Worm (Caenorhabditis elegans) whole organism, L1 larva: ENCODE data around the gene T26G10.4.

ENCODE experiments used
- C04F5.9 ChIP-seq: sonication (generic microtip); optimal IDR thresholded peaks from 2 replicates; lab custom pipeline; 2016; ENCODE audit warnings: missing genetic modification characterization, missing compliant biosample characterization
- C16A3.4 ChIP-seq: fragments of 150-350 bp; optimal IDR thresholded peaks from 2 replicates; lab custom pipeline; 2014; ENCODE audit warnings: missing biosample characterization, missing genetic modification characterization
- C34B4.2 ChIP-seq: sonication (generic microtip); optimal IDR thresholded peaks from 2 replicates; lab custom pipeline; 2017; ENCODE audit warnings: mild to moderate bottlenecking, missing genetic modification characterization, missing compliant biosample characterization
- F16B12.6 ChIP-seq: fragments of 150-350 bp; optimal IDR thresholded peaks from 2 replicates; lab custom pipeline; 2014; ENCODE audit warnings: missing biosample characterization, missing genetic modification characterization
- aha-1 ChIP-seq: fragments of 150-350 bp; optimal IDR thresholded peaks from 2 replicates; lab custom pipeline; 2014; ENCODE audit warnings: missing biosample characterization, missing genetic modification characterization
- alr-1 ChIP-seq: fragments of 200-800 bp; sonication (Bioruptor generic); optimal IDR thresholded peaks from 2 replicates; lab custom pipeline; 2018; ENCODE audit warnings: borderline replicate concordance, mild to moderate bottlenecking, missing genetic modification characterization, missing compliant biosample characterization
- aly-2 ChIP-seq: fragments of 150-350 bp; optimal IDR thresholded peaks from 2 replicates; lab custom pipeline; 2014; ENCODE audit warnings: missing biosample characterization, missing genetic modification characterization
- blmp-1 ChIP-seq: fragments of 150-350 bp; optimal IDR thresholded peaks from 2 replicates; lab custom pipeline; 2014; ENCODE audit warnings: missing biosample characterization, missing genetic modification characterization
- ceh-8 ChIP-seq: fragments of 200-800 bp; sonication (Bioruptor generic); optimal IDR thresholded peaks from 2 replicates; lab custom pipeline; 2018; ENCODE audit warnings: mild to moderate bottlenecking, missing genetic modification characterization, moderate library complexity, missing compliant biosample characterization
- ceh-90 ChIP-seq: sonication (generic microtip); optimal IDR thresholded peaks from 2 replicates; lab custom pipeline; 2016; ENCODE audit warnings: missing genetic modification characterization, missing compliant biosample characterization
- ces-1 ChIP-seq: fragments of 150-350 bp; optimal IDR thresholded peaks from 2 replicates; lab custom pipeline; 2014; ENCODE audit warnings: missing biosample characterization, missing genetic modification reagents, missing genetic modification characterization
- dsc-1 ChIP-seq: sonication (generic microtip); optimal IDR thresholded peaks from 2 replicates; lab custom pipeline; 2016; ENCODE audit warnings: mild to moderate bottlenecking, missing genetic modification characterization, missing compliant biosample characterization
- egl-27 ChIP-seq, 2 experiments: fragments of 150-350 bp in 1 of 2; sonication (generic microtip); optimal IDR thresholded peaks; 3 replicates each; lab custom pipeline; 2017 to 2018; ENCODE audit warnings: missing biosample characterization in 2 of 2, missing genetic modification characterization in 2 of 2, missing genetic modification reagents in 2 of 2
- elt-2 ChIP-seq: sonication (generic microtip); optimal IDR thresholded peaks from 2 replicates; lab custom pipeline; 2016; ENCODE audit warnings: missing genetic modification characterization, mild to moderate bottlenecking, inconsistent platforms, missing compliant biosample characterization, missing genetic modification reagents
- elt-3 ChIP-seq, 6 experiments: fragments of 150-350 bp in 1 of 6; sonication (generic microtip); optimal IDR thresholded peaks; 2 replicates each; lab custom pipeline; 2017 to 2018; ENCODE audit warnings: missing biosample characterization in 6 of 6, missing genetic modification characterization in 6 of 6, inconsistent platforms in 1 of 6
- fkh-10 ChIP-seq: sonication (generic microtip); optimal IDR thresholded peaks from 2 replicates; lab custom pipeline; 2017; ENCODE audit warnings: missing biosample characterization, missing genetic modification reagents, missing genetic modification characterization
- fkh-4 ChIP-seq: sonication (generic microtip); optimal IDR thresholded peaks from 2 replicates; lab custom pipeline; 2016; ENCODE audit warnings: missing compliant biosample characterization, missing genetic modification characterization, borderline replicate concordance
- fos-1 ChIP-seq: fragments of 150-350 bp; optimal IDR thresholded peaks from 2 replicates; lab custom pipeline; 2014; ENCODE audit warnings: missing biosample characterization, missing genetic modification characterization
- hlh-17 ChIP-seq: fragments of 200-800 bp; sonication (Bioruptor generic); optimal IDR thresholded peaks from 2 replicates; lab custom pipeline; 2018; ENCODE audit warnings: missing genetic modification characterization, mild to moderate bottlenecking, missing compliant biosample characterization, moderate library complexity, borderline replicate concordance
- hpl-2 ChIP-seq: fragments of 150-350 bp; optimal IDR thresholded peaks from 2 replicates; lab custom pipeline; 2014; ENCODE audit warnings: missing biosample characterization, missing genetic modification reagents, missing genetic modification characterization
- isw-1 ChIP-seq: fragments of 200-800 bp; sonication (Bioruptor generic); IDR thresholded peaks from 2 replicates; pipeline ENCODE4 v1.3.6; 2022; ENCODE audit warnings: missing genetic modification characterization, missing compliant biosample characterization
- jun-1 ChIP-seq: fragments of 150-350 bp; optimal IDR thresholded peaks from 2 replicates; lab custom pipeline; 2014; ENCODE audit warnings: missing biosample characterization, missing genetic modification reagents, missing genetic modification characterization
- lin-14 ChIP-seq: fragments of 200-800 bp; sonication (Bioruptor generic); optimal IDR thresholded peaks from 2 replicates; lab custom pipeline; 2018; ENCODE audit warnings: mild to moderate bottlenecking, missing genetic modification characterization, moderate library complexity, missing compliant biosample characterization
- lin-15B ChIP-seq: fragments of 150-350 bp; sonication (generic microtip); optimal IDR thresholded peaks from 3 replicates; lab custom pipeline; 2014; ENCODE audit warnings: missing biosample characterization, missing genetic modification characterization
- lsy-2 ChIP-seq, 2 experiments: fragments of 150-350 bp; optimal IDR thresholded peaks; 2 replicates each; lab custom pipeline; 2014; ENCODE audit warnings: missing biosample characterization in 2 of 2, missing genetic modification characterization in 2 of 2
- mdl-1 ChIP-seq, 2 experiments: fragments of 150-350 bp; optimal IDR thresholded peaks; 2 replicates each; lab custom pipeline; 2014 to 2017; ENCODE audit warnings: missing biosample characterization in 2 of 2, missing genetic modification characterization in 2 of 2, inconsistent platforms in 1 of 2
- mef-2 ChIP-seq: fragments of 150-350 bp; optimal IDR thresholded peaks from 2 replicates; lab custom pipeline; 2014; ENCODE audit warnings: missing biosample characterization, missing genetic modification characterization
- mep-1 ChIP-seq: fragments of 150-350 bp; optimal IDR thresholded peaks from 2 replicates; lab custom pipeline; 2014; ENCODE audit warnings: missing biosample characterization, missing genetic modification characterization
- nhr-11 ChIP-seq: fragments of 150-350 bp; optimal IDR thresholded peaks from 2 replicates; lab custom pipeline; 2014; ENCODE audit warnings: missing biosample characterization, missing genetic modification characterization
- nhr-12 ChIP-seq: sonication (generic microtip); optimal IDR thresholded peaks from 2 replicates; lab custom pipeline; 2017; ENCODE audit warnings: missing biosample characterization, missing genetic modification characterization
- nhr-19 ChIP-seq: fragments of 200-800 bp; sonication (Bioruptor generic); conservative IDR thresholded peaks from 2 replicates; pipeline ENCODE4 v1.3.6; 2022; ENCODE audit warnings: missing genetic modification characterization, missing compliant biosample characterization
- nhr-20 ChIP-seq: sonication (generic microtip); optimal IDR thresholded peaks from 2 replicates; lab custom pipeline; 2016; ENCODE audit warnings: mild to moderate bottlenecking, missing genetic modification characterization, missing compliant biosample characterization
- nhr-28 ChIP-seq: fragments of 150-350 bp; optimal IDR thresholded peaks from 2 replicates; lab custom pipeline; 2014; ENCODE audit warnings: missing biosample characterization, missing genetic modification characterization
- nhr-47 ChIP-seq: sonication (generic microtip); optimal IDR thresholded peaks from 2 replicates; lab custom pipeline; 2016; ENCODE audit warnings: mild to moderate bottlenecking, missing genetic modification characterization, moderate library complexity, missing compliant biosample characterization
- nhr-71 ChIP-seq: sonication (generic microtip); optimal IDR thresholded peaks from 2 replicates; lab custom pipeline; 2016; ENCODE audit warnings: mild to moderate bottlenecking, missing genetic modification characterization, moderate library complexity, missing compliant biosample characterization
- nhr-77 ChIP-seq: fragments of 150-350 bp; optimal IDR thresholded peaks from 2 replicates; lab custom pipeline; 2014; ENCODE audit warnings: missing biosample characterization, missing genetic modification characterization
- nhr-84 ChIP-seq: sonication (generic microtip); optimal IDR thresholded peaks from 2 replicates; lab custom pipeline; 2017; ENCODE audit warnings: missing biosample characterization, missing genetic modification characterization
- nhr-85 ChIP-seq: sonication (generic microtip); peaks from one replicate; lab custom pipeline; 2016; ENCODE audit warnings: missing genetic modification characterization, inconsistent platforms, missing compliant biosample characterization
- pag-3 ChIP-seq: sonication (generic microtip); optimal IDR thresholded peaks from 2 replicates; lab custom pipeline; 2017; ENCODE audit warnings: missing genetic modification characterization, mild to moderate bottlenecking, missing compliant biosample characterization, antibody characterized with exemption, borderline replicate concordance; ENCODE audit not compliant: insufficient read depth
- pqm-1 ChIP-seq: sonication (generic microtip); optimal IDR thresholded peaks from 3 replicates; lab custom pipeline; 2017; ENCODE audit warnings: missing biosample characterization, missing genetic modification characterization
- rnt-1 ChIP-seq: sonication (generic microtip); optimal IDR thresholded peaks from 2 replicates; lab custom pipeline; 2016; ENCODE audit warnings: mild to moderate bottlenecking, missing genetic modification characterization, moderate library complexity, missing compliant biosample characterization
- snu-23 ChIP-seq: sonication (generic microtip); optimal IDR thresholded peaks from 2 replicates; lab custom pipeline; 2016; ENCODE audit warnings: missing genetic modification characterization, missing compliant biosample characterization
- sox-4 ChIP-seq: sonication (generic microtip); optimal IDR thresholded peaks from 2 replicates; lab custom pipeline; 2016; ENCODE audit warnings: missing genetic modification characterization, missing compliant biosample characterization
- swsn-7 ChIP-seq: sonication (generic microtip); optimal IDR thresholded peaks from 2 replicates; lab custom pipeline; 2016; ENCODE audit warnings: missing genetic modification characterization, missing compliant biosample characterization
- tbx-2 ChIP-seq: sonication (generic microtip); optimal IDR thresholded peaks from 2 replicates; lab custom pipeline; 2016; ENCODE audit warnings: missing genetic modification characterization, missing compliant biosample characterization
- unc-130 ChIP-seq: fragments of 150-350 bp; optimal IDR thresholded peaks from 2 replicates; lab custom pipeline; 2017; ENCODE audit warnings: missing biosample characterization, missing genetic modification characterization, inconsistent platforms
- unc-30 ChIP-seq: sonication (generic microtip); optimal IDR thresholded peaks from 2 replicates; lab custom pipeline; 2017; ENCODE audit warnings: missing biosample characterization, missing genetic modification characterization
- unc-86 ChIP-seq: sonication (generic microtip); optimal IDR thresholded peaks from 2 replicates; lab custom pipeline; 2016; ENCODE audit warnings: missing genetic modification characterization, missing compliant biosample characterization
- unc-98 ChIP-seq: fragments of 200-800 bp; sonication (Bioruptor generic); IDR thresholded peaks from 2 replicates; pipeline ENCODE4 v1.3.6; 2022; ENCODE audit warnings: missing genetic modification characterization, missing compliant biosample characterization
- zip-4 ChIP-seq: fragments of 200-800 bp; sonication (Bioruptor generic); optimal IDR thresholded peaks from 2 replicates; lab custom pipeline; 2018; ENCODE audit warnings: mild to moderate bottlenecking, missing genetic modification characterization, moderate library complexity, missing compliant biosample characterization
- ztf-4 ChIP-seq: fragments of 150-350 bp; optimal IDR thresholded peaks from 2 replicates; lab custom pipeline; 2014; ENCODE audit warnings: missing biosample characterization, missing genetic modification characterization

Gene T26G10.4

ce11 chrIII:9457192-9458103 lies 37.1 kb downstream of the T26G10.4 start:
- TF ChIP-seq nhr-19 (peak; percentile 39), aha-1 (tag; lab: Kevin White, UChicago) (no peak), fkh-4 (tag; lab: Kevin White, UChicago) (no peak), nhr-47 (tag; lab: Kevin White, UChicago) (peak; percentile 15), elt-2 (tag; lab: Kevin White, UChicago) (no peak), unc-30 (tag; lab: Kevin White, UChicago) (no peak), ztf-4 (tag; lab: Kevin White, UChicago) (peak; percentile 48), aly-2 (no peak), hpl-2 (GFP tag; lab: Kevin White, UChicago) (no peak), nhr-20 (tag; lab: Kevin White, UChicago) (peak; percentile 63), elt-3 (tag; optimal IDR thresholded peaks at IDR 0.05; lab: Kevin White, UChicago) (peak in 2 of 6 experiments; percentile 26 to 28), fkh-10 (GFP tag; lab: Kevin White, UChicago) (no peak), unc-130 (tag; lab: Kevin White, UChicago) (peak; percentile 80), isw-1 (GFP tag; lab: Robert Waterston, UW) (no peak), sox-4 (tag; lab: Kevin White, UChicago) (no peak), rnt-1 (tag; lab: Kevin White, UChicago) (peak; percentile 62), nhr-77 (tag; lab: Kevin White, UChicago) (peak; percentile 10), unc-98 (GFP tag; lab: Robert Waterston, UW) (0 out of 2 replicates have a peak, but pooled peaks have one; percentile 35), egl-27 (tag; optimal IDR thresholded peaks at IDR 0.05; lab: Kevin White, UChicago) (no peak), C16A3.4 (tag; lab: Kevin White, UChicago) (peak; percentile 15), C34B4.2 (tag; lab: Kevin White, UChicago) (no peak), ceh-8 (no peak), mdl-1 (tag; optimal IDR thresholded peaks at IDR 0.05; lab: Kevin White, UChicago) (no peak), C04F5.9 (tag; lab: Kevin White, UChicago) (no peak), mef-2 (tag; lab: Kevin White, UChicago) (no peak), jun-1 (tag; lab: Kevin White, UChicago) (no peak), lsy-2 (tag; optimal IDR thresholded peaks at IDR 0.05; lab: Kevin White, UChicago) (peak; percentile 69 to 86), pqm-1 (tag; lab: Kevin White, UChicago) (no peak), hlh-17 (GFP tag; lab: Kevin White, UChicago) (no peak), lin-15B (tag; lab: Kevin White, UChicago) (no peak), nhr-84 (tag; lab: Kevin White, UChicago) (no peak), mep-1 (tag; lab: Kevin White, UChicago) (peak; percentile 37), nhr-28 (no peak), tbx-2 (tag; lab: Kevin White, UChicago) (peak; percentile 56), pag-3 (peak; percentile 41), nhr-85 (tag; lab: Kevin White, UChicago) (no peak), nhr-12 (no peak), alr-1 (tag; lab: Kevin White, UChicago) (no peak), zip-4 (no peak), dsc-1 (tag; lab: Kevin White, UChicago) (peak; percentile 18), ceh-90 (no peak), ces-1 (GFP tag; lab: Kevin White, UChicago) (no peak), swsn-7 (tag; lab: Kevin White, UChicago) (peak; percentile 15), F16B12.6 (tag; lab: Kevin White, UChicago) (no peak), blmp-1 (tag; lab: Kevin White, UChicago) (peak; percentile 84), snu-23 (GFP tag; lab: Kevin White, UChicago) (peak; percentile 64), lin-14 (GFP tag; lab: Kevin White, UChicago) (peak; percentile 90), nhr-11 (tag; lab: Kevin White, UChicago) (no peak), nhr-71 (tag; lab: Kevin White, UChicago) (peak; percentile 82), fos-1 (tag; lab: Kevin White, UChicago) (no peak), unc-86 (no peak)
